Worm (Caenorhabditis elegans) whole organism, midembryonic: ENCODE results near the gene nlp-28.

Experiments
- cog-1 ChIP-seq: sonication (generic microtip); optimal IDR thresholded peaks from 2 replicates; lab custom pipeline; 2016; ENCODE audit warnings: missing genetic modification characterization, missing compliant biosample characterization
- klf-2 ChIP-seq: fragments of 200-800 bp; sonication (Bioruptor generic); conservative IDR thresholded peaks from 2 replicates; pipeline ENCODE4 v1.3.6; 2022; ENCODE audit warnings: missing genetic modification reagents, missing genetic modification characterization, missing compliant biosample characterization
- med-1 ChIP-seq: sonication (generic microtip); optimal IDR thresholded peaks from 2 replicates; lab custom pipeline; 2017; ENCODE audit warnings: missing genetic modification characterization, mild to moderate bottlenecking, missing compliant biosample characterization, antibody characterized with exemption, missing genetic modification reagents; ENCODE audit not compliant: insufficient read depth
- tab-1 ChIP-seq: fragments of 200-800 bp; sonication (Bioruptor generic); IDR thresholded peaks from 2 replicates; pipeline ENCODE4 v1.3.6; 2022; ENCODE audit warnings: missing genetic modification characterization, missing compliant biosample characterization

ce11 chrV:3961235-3961634 is 26.5 kb upstream of the nlp-28 start, which contains the start of gene cyp-34A6:
- TF ChIP-seq cog-1 (tag; lab: Kevin White, UChicago) (no peak), tab-1 (no peak), med-1 (GFP tag; lab: Kevin White, UChicago) (no peak), klf-2 (GFP tag; lab: Robert Waterston, UW) (no peak)
